Worm (Caenorhabditis elegans): ENCODE results near the gene F54B3.1.

ce11 chrII:10245612-10246011 lies 5.5 kb upstream of the F54B3.1 start:
- TF ChIP-seq pqm-1 (tag; optimal IDR thresholded peaks at IDR 0.05) (no peak), pha-4 (tag; optimal IDR thresholded peaks at IDR 0.05) (no peak), fkh-10 (GFP tag; optimal IDR thresholded peaks at IDR 0.05) (no peak), ceh-19 (GFP tag; optimal IDR thresholded peaks at IDR 0.05) (no peak), sox-4 (tag; optimal IDR thresholded peaks at IDR 0.05) (no peak), nhr-11 (tag; optimal IDR thresholded peaks at IDR 0.05) (no peak), tbx-7 (tag; optimal IDR thresholded peaks at IDR 0.05) (no peak), nfya-1 (tag; optimal IDR thresholded peaks at IDR 0.05) (no peak), sdc-2 (tag; optimal IDR thresholded peaks at IDR 0.05) (no peak), ceh-2 (tag; optimal IDR thresholded peaks at IDR 0.05) (no peak)

All from whole organism, late embryonic.